Worm (Caenorhabditis elegans): ENCODE results near the gene T25B9.12.

DNA sequence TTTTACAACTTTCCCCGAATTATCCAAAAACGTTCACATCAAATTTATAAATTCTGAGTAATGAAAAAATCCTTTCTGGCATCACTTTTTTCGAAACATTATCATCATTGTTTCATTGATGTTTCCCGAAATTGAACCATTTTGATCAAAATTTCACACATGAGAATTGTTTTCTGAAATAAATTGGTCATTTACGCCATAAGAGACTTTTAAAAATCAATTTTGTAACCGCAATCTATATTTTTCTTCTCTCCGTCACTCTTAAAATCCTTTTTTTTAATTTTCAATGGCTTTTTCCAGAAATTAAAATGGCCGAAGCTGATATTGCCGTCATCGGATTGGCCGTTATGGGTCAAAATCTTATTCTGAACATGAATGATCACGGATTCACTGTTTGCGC is 4.2 kb downstream of the T25B9.12 start, which contains the start of gene T25B9.9:
- no peak for TF ChIP-seq pha-4 (tag; optimal IDR thresholded peaks at IDR 0.05)
- TF ChIP-seq nhr-11 (tag; optimal IDR thresholded peaks at IDR 0.05): no peak
- no peak for TF ChIP-seq egl-27 (tag; optimal IDR thresholded peaks at IDR 0.05)
- TF ChIP-seq nhr-76 (tag; optimal IDR thresholded peaks at IDR 0.05): no peak
- TF ChIP-seq nhr-12 (tag; optimal IDR thresholded peaks at IDR 0.05): no peak
- no peak for TF ChIP-seq fos-1 (tag; optimal IDR thresholded peaks at IDR 0.05)
- no peak for TF ChIP-seq nhr-25 (tag; optimal IDR thresholded peaks at IDR 0.05)
- no peak for TF ChIP-seq nhr-77 (tag; optimal IDR thresholded peaks at IDR 0.05)
- no peak for TF ChIP-seq jun-1 (tag; optimal IDR thresholded peaks at IDR 0.05)
- no peak for TF ChIP-seq nhr-237 (tag; optimal IDR thresholded peaks at IDR 0.05)
- TF ChIP-seq unc-62 (GFP tag; optimal IDR thresholded peaks at IDR 0.05): no peak
- TF ChIP-seq sea-2 (GFP tag; optimal IDR thresholded peaks at IDR 0.05): no peak

Measured in whole organism, L3 larva.